Worm (Caenorhabditis elegans) whole organism, mixed stage, embryonic: ENCODE measurements around the gene F34D10.8.

Experiments
- ces-1 ChIP-seq: fragments of 150-350 bp; optimal IDR thresholded peaks from 2 replicates; lab custom pipeline; 2014; ENCODE audit warnings: missing biosample characterization, missing genetic modification reagents, missing genetic modification characterization
- snpc-4 ChIP-seq: fragments of 150-350 bp; optimal IDR thresholded peaks from 2 replicates; lab custom pipeline; 2014; ENCODE audit warnings: missing biosample characterization, missing genetic modification characterization
- unc-62 ChIP-seq: fragments of 150-350 bp; optimal IDR thresholded peaks from 2 replicates; lab custom pipeline; 2014; ENCODE audit warnings: missing biosample characterization, missing genetic modification reagents, missing genetic modification characterization

DNA sequence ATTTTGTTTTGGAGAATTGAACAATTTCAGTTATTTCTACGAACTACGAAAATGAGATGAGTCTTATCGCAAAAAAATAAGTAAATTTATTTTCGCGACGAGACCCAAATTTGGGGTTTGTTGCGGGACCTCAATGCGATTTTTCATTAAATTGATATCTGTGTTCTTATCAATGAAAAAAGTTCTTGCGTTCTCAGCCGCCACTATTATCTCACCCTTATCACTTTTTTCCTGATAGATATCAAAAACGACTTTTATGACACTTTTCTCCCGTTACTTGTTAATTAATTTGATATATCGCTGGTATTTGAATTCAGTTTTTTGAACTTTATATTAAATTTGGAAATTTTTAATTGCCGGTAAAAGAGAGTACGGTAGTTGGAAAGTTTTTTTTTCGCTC, 12.8 kb downstream of the F34D10.8 start:
- TF ChIP-seq unc-62 (GFP tag; lab: Kevin White, UChicago): no peak
- no peak for TF ChIP-seq snpc-4
- no peak for TF ChIP-seq ces-1 (GFP tag; lab: Kevin White, UChicago)
